Fruit fly (Drosophila melanogaster) whole organism, prepupa: ENCODE data around the gene CG34409.

Source experiments
- Blimp-1 ChIP-seq: fragments of 200-800 bp; sonication (Bioruptor generic); optimal IDR thresholded peaks from 3 replicates; lab custom pipeline; 2017; ENCODE audit warnings: missing biosample characterization, missing genetic modification characterization, mild to moderate bottlenecking, moderate library complexity, missing genetic modification reagents
- CG10631 ChIP-seq: fragments of 200-800 bp; sonication (Bioruptor generic); optimal IDR thresholded peaks from 2 replicates; lab custom pipeline; 2016; ENCODE audit warnings: missing biosample characterization, missing genetic modification characterization
- CG10669 ChIP-seq: fragments of 200-800 bp; sonication (Bioruptor generic); optimal IDR thresholded peaks from 3 replicates; lab custom pipeline; 2018; ENCODE audit warnings: missing biosample characterization, mild to moderate bottlenecking, missing genetic modification characterization, moderate library complexity
- CG11294 ChIP-seq: fragments of 200-800 bp; sonication (Bioruptor generic); IDR thresholded peaks from 2 replicates; pipeline ENCODE4 v1.3.6; 2022; ENCODE audit warnings: missing biosample characterization, missing genetic modification characterization
- CG11762 ChIP-seq: fragments of 200-800 bp; sonication (Bioruptor generic); optimal IDR thresholded peaks from 3 replicates; lab custom pipeline; 2016; ENCODE audit warnings: missing biosample characterization, missing genetic modification characterization; ENCODE audit not compliant: insufficient read depth
- CG15336 ChIP-seq: fragments of 200-800 bp; sonication (Bioruptor generic); IDR thresholded peaks from 2 replicates; pipeline ENCODE4 v1.3.6; 2022; ENCODE audit warnings: missing biosample characterization, missing genetic modification characterization
- CG1621 ChIP-seq: fragments of 200-800 bp; sonication (Bioruptor generic); optimal IDR thresholded peaks from 3 replicates; lab custom pipeline; 2018; ENCODE audit warnings: missing biosample characterization, mild to moderate bottlenecking, missing genetic modification characterization
- CG16779 ChIP-seq: fragments of 200-800 bp; sonication (Bioruptor generic); optimal IDR thresholded peaks from 3 replicates; lab custom pipeline; 2017; ENCODE audit warnings: missing biosample characterization, mild to moderate bottlenecking, missing genetic modification characterization
- CG3032 ChIP-seq: fragments of 200-800 bp; optimal IDR thresholded peaks from 2 replicates; lab custom pipeline; 2019; ENCODE audit warnings: missing biosample characterization, mild to moderate bottlenecking, missing genetic modification characterization, moderate library complexity
- CG31627 ChIP-seq: fragments of 200-800 bp; sonication (Bioruptor generic); optimal IDR thresholded peaks from 3 replicates; lab custom pipeline; 2016; ENCODE audit warnings: missing biosample characterization, missing genetic modification characterization
- CG34406 ChIP-seq: fragments of 200-800 bp; sonication (Bioruptor generic); optimal IDR thresholded peaks from 3 replicates; lab custom pipeline; 2016; ENCODE audit warnings: missing biosample characterization, missing genetic modification characterization
- CG3919 ChIP-seq: fragments of 200-800 bp; sonication (Bioruptor generic); optimal IDR thresholded peaks from 3 replicates; lab custom pipeline; 2016; ENCODE audit warnings: missing biosample characterization, missing genetic modification characterization
- CG4318 ChIP-seq: fragments of 200-800 bp; sonication (Bioruptor generic); optimal IDR thresholded peaks from 3 replicates; lab custom pipeline; 2017; ENCODE audit warnings: missing biosample characterization, mild to moderate bottlenecking, missing genetic modification characterization
- CG6163 ChIP-seq: fragments of 200-800 bp; sonication (Bioruptor generic); IDR thresholded peaks from 3 replicates; pipeline ENCODE4 v1.3.6; 2022; ENCODE audit warnings: missing biosample characterization, missing genetic modification characterization
- CG6276 ChIP-seq: fragments of 200-800 bp; sonication (Bioruptor generic); optimal IDR thresholded peaks from 2 replicates; lab custom pipeline; 2017; ENCODE audit warnings: missing biosample characterization, mild to moderate bottlenecking, missing genetic modification characterization
- CG6792 ChIP-seq: fragments of 200-800 bp; sonication (Bioruptor generic); optimal IDR thresholded peaks from 3 replicates; lab custom pipeline; 2016; ENCODE audit warnings: missing biosample characterization, missing genetic modification characterization
- CG6808 ChIP-seq: fragments of 200-800 bp; sonication (Bioruptor generic); optimal IDR thresholded peaks from 3 replicates; lab custom pipeline; 2017; ENCODE audit warnings: missing biosample characterization, missing genetic modification characterization, mild to moderate bottlenecking, moderate library complexity, missing genetic modification reagents
- CG6854 ChIP-seq: fragments of 200-800 bp; sonication (Bioruptor generic); optimal IDR thresholded peaks from 2 replicates; lab custom pipeline; 2017; ENCODE audit warnings: missing biosample characterization, mild to moderate bottlenecking, missing genetic modification characterization
- CG7368 ChIP-seq: fragments of 200-800 bp; sonication (Bioruptor generic); optimal IDR thresholded peaks from 3 replicates; lab custom pipeline; 2016; ENCODE audit warnings: missing biosample characterization, missing genetic modification characterization
- CG8119 ChIP-seq: fragments of 200-800 bp; sonication (Bioruptor generic); IDR thresholded peaks from 3 replicates; pipeline ENCODE4 v1.3.6; 2022; ENCODE audit warnings: missing biosample characterization, missing genetic modification characterization
- CG8319 ChIP-seq: fragments of 200-800 bp; sonication (Bioruptor generic); optimal IDR thresholded peaks from 3 replicates; lab custom pipeline; 2016; ENCODE audit warnings: missing biosample characterization, missing genetic modification characterization
- CG8632 ChIP-seq: fragments of 200-800 bp; sonication (Bioruptor generic); optimal IDR thresholded peaks from 3 replicates; lab custom pipeline; 2016; ENCODE audit warnings: missing biosample characterization, missing genetic modification characterization
- CG9139 ChIP-seq: fragments of 200-800 bp; sonication (Bioruptor generic); optimal IDR thresholded peaks from 3 replicates; lab custom pipeline; 2017; ENCODE audit warnings: missing biosample characterization, mild to moderate bottlenecking, missing genetic modification characterization
- Eip75B ChIP-seq: fragments of 200-800 bp; sonication (Bioruptor generic); optimal IDR thresholded peaks from 3 replicates; lab custom pipeline; 2016; ENCODE audit warnings: missing biosample characterization, missing genetic modification characterization
- Eip78C ChIP-seq: fragments of 200-800 bp; sonication (Bioruptor generic); peaks from one replicate; lab custom pipeline; 2016; ENCODE audit warnings: missing biosample characterization, missing genetic modification characterization
- Eip93F ChIP-seq: fragments of 200-800 bp; sonication (Bioruptor generic); optimal IDR thresholded peaks from 2 replicates; lab custom pipeline; 2016; ENCODE audit warnings: missing biosample characterization, mild to moderate bottlenecking, missing genetic modification characterization
- Ets96B ChIP-seq: fragments of 200-800 bp; optimal IDR thresholded peaks from 2 replicates; lab custom pipeline; 2019; ENCODE audit warnings: missing biosample characterization, mild to moderate bottlenecking, missing genetic modification characterization, moderate library complexity
- Gug ChIP-seq: fragments of 200-800 bp; sonication (Bioruptor generic); IDR thresholded peaks from 2 replicates; pipeline ENCODE4 v1.3.6; 2022; ENCODE audit warnings: missing biosample characterization, missing genetic modification characterization
- Hr38 ChIP-seq: sonication (Bioruptor generic); optimal IDR thresholded peaks from 2 replicates; lab custom pipeline; 2016; ENCODE audit warnings: missing biosample characterization, missing genetic modification characterization
- Hr39 ChIP-seq: fragments of 200-800 bp; sonication (Bioruptor generic); optimal IDR thresholded peaks from 2 replicates; lab custom pipeline; 2016; ENCODE audit warnings: missing biosample characterization, missing genetic modification characterization
- Hr4 ChIP-seq: fragments of 200-800 bp; sonication (Bioruptor generic); optimal IDR thresholded peaks from 3 replicates; lab custom pipeline; 2016; ENCODE audit warnings: missing biosample characterization, missing genetic modification characterization
- Met ChIP-seq: fragments of 200-800 bp; sonication (Bioruptor generic); optimal IDR thresholded peaks from 3 replicates; lab custom pipeline; 2016; ENCODE audit warnings: missing biosample characterization, missing genetic modification characterization
- OdsH ChIP-seq: fragments of 200-800 bp; sonication (Bioruptor generic); optimal IDR thresholded peaks from 3 replicates; lab custom pipeline; 2016; ENCODE audit warnings: missing biosample characterization, missing genetic modification characterization
- Smox ChIP-seq: fragments of 200-800 bp; sonication (Bioruptor generic); optimal IDR thresholded peaks from 3 replicates; lab custom pipeline; 2016; ENCODE audit warnings: missing biosample characterization, missing genetic modification characterization
- Sox102F ChIP-seq: fragments of 200-800 bp; sonication (Bioruptor generic); optimal IDR thresholded peaks from 2 replicates; lab custom pipeline; 2016; ENCODE audit warnings: missing biosample characterization, mild to moderate bottlenecking, missing genetic modification characterization
- Sox14 ChIP-seq: fragments of 200-800 bp; sonication (Bioruptor generic); optimal IDR thresholded peaks from 3 replicates; lab custom pipeline; 2016; ENCODE audit warnings: missing biosample characterization, missing genetic modification characterization
- achi ChIP-seq: fragments of 200-800 bp; sonication (Bioruptor generic); optimal IDR thresholded peaks from 3 replicates; lab custom pipeline; 2016; ENCODE audit warnings: missing biosample characterization, missing genetic modification characterization
- cyc ChIP-seq: fragments of 200-800 bp; sonication (Bioruptor generic); optimal IDR thresholded peaks from 3 replicates; lab custom pipeline; 2016; ENCODE audit warnings: missing biosample characterization, missing genetic modification characterization
- dsx ChIP-seq: fragments of 200-800 bp; optimal IDR thresholded peaks from 3 replicates; lab custom pipeline; 2019; ENCODE audit warnings: missing biosample characterization, mild to moderate bottlenecking, missing genetic modification characterization, moderate library complexity; ENCODE audit not compliant: poor library complexity, severe bottlenecking
- eg ChIP-seq: fragments of 200-800 bp; sonication (Bioruptor generic); IDR thresholded peaks from 3 replicates; pipeline ENCODE4 v1.3.6; 2022; ENCODE audit warnings: missing biosample characterization, missing genetic modification characterization
- esn ChIP-seq: fragments of 200-800 bp; sonication (Bioruptor generic); optimal IDR thresholded peaks from 2 replicates; lab custom pipeline; 2016; ENCODE audit warnings: missing biosample characterization, mild to moderate bottlenecking, missing genetic modification characterization, moderate library complexity
- fd59A ChIP-seq: fragments of 200-800 bp; sonication (Bioruptor generic); optimal IDR thresholded peaks from 2 replicates; lab custom pipeline; 2017; ENCODE audit warnings: missing biosample characterization, mild to moderate bottlenecking, missing genetic modification characterization, missing genetic modification reagents
- fd85E ChIP-seq: fragments of 200-800 bp; sonication (Bioruptor generic); optimal IDR thresholded peaks from 3 replicates; lab custom pipeline; 2016; ENCODE audit warnings: missing biosample characterization, missing genetic modification characterization
- fkh ChIP-seq: fragments of 200-800 bp; sonication (Bioruptor generic); optimal IDR thresholded peaks from 3 replicates; lab custom pipeline; 2017; ENCODE audit warnings: missing biosample characterization, mild to moderate bottlenecking, missing genetic modification characterization, moderate library complexity
- lz ChIP-seq: fragments of 200-800 bp; sonication (Bioruptor generic); optimal IDR thresholded peaks from 3 replicates; lab custom pipeline; 2016; ENCODE audit warnings: missing biosample characterization, missing genetic modification characterization
- net ChIP-seq: fragments of 200-800 bp; sonication (Bioruptor generic); optimal IDR thresholded peaks from 3 replicates; lab custom pipeline; 2016; ENCODE audit warnings: missing biosample characterization, missing genetic modification characterization
- pdm3 ChIP-seq: fragments of 200-800 bp; sonication (Bioruptor generic); optimal IDR thresholded peaks from 3 replicates; lab custom pipeline; 2016; ENCODE audit warnings: missing biosample characterization, missing genetic modification characterization
- salr ChIP-seq, 2 experiments: fragments of 200-800 bp; sonication (Bioruptor generic); optimal IDR thresholded peaks; 3 replicates each; lab custom pipeline; 2016 to 2018; ENCODE audit warnings: missing biosample characterization in 2 of 2, missing genetic modification characterization in 2 of 2, mild to moderate bottlenecking in 1 of 2
- spab ChIP-seq: fragments of 200-800 bp; sonication (Bioruptor generic); optimal IDR thresholded peaks from 2 replicates; lab custom pipeline; 2017; ENCODE audit warnings: missing biosample characterization, mild to moderate bottlenecking, missing genetic modification characterization, missing genetic modification reagents
- ss ChIP-seq, 2 experiments: fragments of 200-800 bp; sonication (Bioruptor generic); optimal IDR thresholded peaks; 2 replicates in 1 of 2; 3 replicates in 1 of 2; lab custom pipeline; 2017 to 2018; ENCODE audit warnings: mild to moderate bottlenecking in 2 of 2, missing biosample characterization in 2 of 2, missing genetic modification characterization in 2 of 2, moderate library complexity in 1 of 2
- topi ChIP-seq: fragments of 200-800 bp; sonication (Bioruptor generic); optimal IDR thresholded peaks from 3 replicates; lab custom pipeline; 2016; ENCODE audit warnings: missing biosample characterization, missing genetic modification characterization
- vri ChIP-seq: fragments of 200-800 bp; sonication (Bioruptor generic); optimal IDR thresholded peaks from 3 replicates; lab custom pipeline; 2016; ENCODE audit warnings: missing biosample characterization, mild to moderate bottlenecking, missing genetic modification characterization

CG34409 gene

DNA sequence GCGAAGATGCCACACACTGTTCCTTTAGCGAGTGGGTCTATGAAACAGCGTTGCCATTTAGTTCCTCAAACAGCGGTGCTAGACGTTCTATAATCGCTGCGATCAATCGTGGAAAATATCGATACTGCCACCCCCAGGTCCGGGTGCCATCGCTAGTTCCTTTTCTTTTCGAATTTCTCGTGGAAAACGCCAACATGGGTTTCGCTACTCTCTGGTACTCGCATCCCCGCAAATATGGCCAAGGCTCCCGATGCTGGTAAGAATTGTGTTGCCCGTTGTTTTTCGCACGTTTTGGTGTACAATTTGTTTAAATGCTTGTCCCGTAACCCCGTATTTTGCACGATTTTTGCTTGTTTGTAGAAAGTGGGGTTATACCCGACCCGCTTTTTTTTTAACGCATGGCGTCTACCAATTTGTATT lies 31.8 kb upstream of the CG34409 start, which contains the start of gene RpS29:
Gene RpS29 (plus strand): TSS at position 102 of the 420 bp plus-strand sequence.
- TF ChIP-seq achi (peak; percentile 29), CG1621 (tag; lab: Kevin White, UChicago) (peak; percentile 72), CG11762 (GFP tag; lab: Kevin White, UChicago) (no peak), Gug (no peak), Sox102F (GFP tag; lab: Kevin White, UChicago) (peak; percentile 50), CG8119 (GFP tag; lab: Robert Waterston, UW) (no peak), Hr39 (peak; percentile 65), CG34406 (GFP tag; lab: Kevin White, UChicago) (peak; percentile 8), CG6163 (peak; percentile 53; the same call in 2 of the 3 replicates), CG6792 (GFP tag; lab: Kevin White, UChicago) (peak; percentile 38), Eip93F (GFP tag; lab: Kevin White, UChicago) (no peak), CG15336 (no peak), CG4318 (GFP tag; lab: Kevin White, UChicago) (no peak), Sox14 (peak; percentile 62), CG8319 (no peak), Blimp-1 (GFP tag; lab: Kevin White, UChicago) (peak; percentile 39), CG10631 (GFP tag; lab: Kevin White, UChicago) (peak; percentile 36), CG8632 (GFP tag; lab: Kevin White, UChicago) (no peak), CG6276 (GFP tag; lab: Kevin White, UChicago) (no peak), Met (GFP tag; lab: Kevin White, UChicago) (no peak), fd85E (no peak), eg (0 out of 3 replicates have a peak, but pooled peaks have one; percentile 44), dsx (GFP tag; lab: Kevin White, UChicago) (peak; percentile 5), ss (GFP tag; optimal IDR thresholded peaks at IDR 0.05; lab: Kevin White, UChicago) (peak; percentile 38 to 71), fkh (GFP tag; lab: Kevin White, UChicago) (no peak), spab (GFP tag; lab: Kevin White, UChicago) (no peak), CG11294 (GFP tag; lab: Robert Waterston, UW) (no peak), cyc (GFP tag; lab: Kevin White, UChicago) (peak; percentile 73), CG16779 (tag; lab: Kevin White, UChicago) (no peak), pdm3 (GFP tag; lab: Kevin White, UChicago) (peak; percentile 55), Hr4 (GFP tag; lab: Kevin White, UChicago) (peak; percentile 22), lz (GFP tag; lab: Kevin White, UChicago) (peak; percentile 70), OdsH (GFP tag; lab: Kevin White, UChicago) (peak; percentile 51), CG9139 (GFP tag; lab: Kevin White, UChicago) (peak; percentile 34), Eip75B (GFP tag; lab: Kevin White, UChicago) (peak; percentile 57), CG3032 (tag; lab: Kevin White, UChicago) (peak; percentile 47), CG6808 (GFP tag; lab: Kevin White, UChicago) (peak; percentile 42), Hr38 (GFP tag; lab: Kevin White, UChicago) (peak; percentile 4), vri (peak; percentile 32), CG6854 (GFP tag; lab: Kevin White, UChicago) (peak; percentile 74), CG31627 (peak; percentile 76), fd59A (GFP tag; lab: Kevin White, UChicago) (no peak), CG3919 (peak; percentile 73), CG7368 (GFP tag; lab: Kevin White, UChicago) (peak; percentile 49), Smox (GFP tag; lab: Kevin White, UChicago) (no peak), Ets96B (tag; lab: Kevin White, UChicago) (no peak), Eip78C (GFP tag; lab: Kevin White, UChicago) (peak; percentile 79), topi (GFP tag; lab: Kevin White, UChicago) (peak; percentile 76), esn (GFP tag; lab: Kevin White, UChicago) (peak; percentile 77), net (peak; percentile 34), CG10669 (peak; percentile 10), salr (GFP tag; optimal IDR thresholded peaks at IDR 0.05; lab: Kevin White, UChicago) (peak in 1 of 2 experiments; percentile 58)
